Worm (Caenorhabditis elegans) whole organism, L1 larva: ENCODE data around the gene srlf-26.

Source experiments
- Y116A8C.19 ChIP-seq: sonication (generic microtip); optimal IDR thresholded peaks from 2 replicates; lab custom pipeline; 2016; ENCODE audit warnings: missing compliant biosample characterization, missing genetic modification characterization, borderline replicate concordance
- alr-1 ChIP-seq: fragments of 200-800 bp; sonication (Bioruptor generic); optimal IDR thresholded peaks from 2 replicates; lab custom pipeline; 2018; ENCODE audit warnings: borderline replicate concordance, mild to moderate bottlenecking, missing genetic modification characterization, missing compliant biosample characterization
- dpl-1 ChIP-seq, 3 experiments: fragments of 150-350 bp in 2 of 3; sonication (generic microtip) in 1 of 3; optimal IDR thresholded peaks; 2 replicates each; lab custom pipeline; 2014 to 2017; ENCODE audit warnings: missing biosample characterization in 3 of 3, missing genetic modification characterization in 3 of 3, missing genetic modification reagents in 3 of 3
- egl-27 ChIP-seq, 2 experiments: fragments of 150-350 bp in 1 of 2; sonication (generic microtip); optimal IDR thresholded peaks; 3 replicates each; lab custom pipeline; 2017 to 2018; ENCODE audit warnings: missing biosample characterization in 2 of 2, missing genetic modification characterization in 2 of 2, missing genetic modification reagents in 2 of 2
- mef-2 ChIP-seq: fragments of 150-350 bp; optimal IDR thresholded peaks from 2 replicates; lab custom pipeline; 2014; ENCODE audit warnings: missing biosample characterization, missing genetic modification characterization
- nhr-11 ChIP-seq: fragments of 150-350 bp; optimal IDR thresholded peaks from 2 replicates; lab custom pipeline; 2014; ENCODE audit warnings: missing biosample characterization, missing genetic modification characterization
- nhr-90 ChIP-seq: sonication (generic microtip); optimal IDR thresholded peaks from 2 replicates; lab custom pipeline; 2016; ENCODE audit warnings: mild to moderate bottlenecking, missing genetic modification characterization, missing compliant biosample characterization; ENCODE audit not compliant: poor library complexity

DNA sequence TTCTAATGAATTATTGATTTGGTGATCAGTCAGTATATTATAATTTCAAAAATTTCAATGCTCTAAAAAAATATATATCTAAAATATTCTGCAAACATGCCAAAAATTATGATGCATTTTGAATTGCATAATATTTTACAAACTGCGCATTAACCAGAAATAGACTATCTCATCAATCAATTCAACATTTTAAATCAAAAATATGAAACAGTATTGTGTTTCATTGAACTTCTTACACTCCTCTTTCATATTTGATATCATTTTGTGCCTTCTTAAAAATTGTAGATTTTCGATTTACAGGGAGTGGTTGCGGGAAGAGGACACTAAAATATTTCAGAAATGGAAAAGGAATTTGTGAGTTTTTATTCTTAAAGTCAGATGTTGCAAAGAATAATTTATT lies 47.9 kb downstream of the srlf-26 start, which contains the start of gene ent-4:
- TF ChIP-seq alr-1 (tag; lab: Kevin White, UChicago) (no peak), Y116A8C.19 (tag; lab: Kevin White, UChicago) (no peak), mef-2 (no peak), egl-27 (tag; optimal IDR thresholded peaks at IDR 0.05; lab: Kevin White, UChicago) (no peak), dpl-1 (GFP tag; optimal IDR thresholded peaks at IDR 0.05; lab: Kevin White, UChicago) (no peak), nhr-90 (tag; lab: Kevin White, UChicago) (no peak), nhr-11 (tag; lab: Kevin White, UChicago) (no peak)
